Worm (Caenorhabditis elegans) whole organism, L4 larva: Measurements from ENCODE around the gene ttr-43.

ENCODE experiments used
- F37D6.2 ChIP-seq: sonication (generic microtip); optimal IDR thresholded peaks from 2 replicates; lab custom pipeline; 2016; ENCODE audit warnings: mild to moderate bottlenecking, missing genetic modification characterization, missing compliant biosample characterization
- ZK546.5 ChIP-seq, 2 experiments: sonication (generic microtip); optimal IDR thresholded peaks; 2 replicates each; lab custom pipeline; 2017; ENCODE audit warnings: missing biosample characterization in 2 of 2, missing genetic modification characterization in 2 of 2
- aha-1 ChIP-seq: fragments of 150-350 bp; peaks from one replicate; lab custom pipeline; 2014; ENCODE audit warnings: missing biosample characterization, missing genetic modification characterization
- aly-2 ChIP-seq: sonication (generic microtip); optimal IDR thresholded peaks from 2 replicates; lab custom pipeline; 2018; ENCODE audit warnings: missing biosample characterization, missing genetic modification characterization
- arid-1 ChIP-seq: fragments of 200-800 bp; sonication (Bioruptor generic); conservative IDR thresholded peaks from 2 replicates; pipeline ENCODE4 v1.3.6; 2022; ENCODE audit warnings: missing genetic modification reagents, missing genetic modification characterization, missing compliant biosample characterization
- attf-4 ChIP-seq: sonication (generic microtip); optimal IDR thresholded peaks from 3 replicates; lab custom pipeline; 2017; ENCODE audit warnings: missing biosample characterization, missing genetic modification characterization
- ceh-32 ChIP-seq: sonication (generic microtip); optimal IDR thresholded peaks from 2 replicates; lab custom pipeline; 2016; ENCODE audit warnings: mild to moderate bottlenecking, missing genetic modification characterization, missing compliant biosample characterization; ENCODE audit not compliant: poor library complexity
- ces-1 ChIP-seq: fragments of 150-350 bp; sonication (generic microtip); optimal IDR thresholded peaks from 4 replicates; lab custom pipeline; 2014; ENCODE audit warnings: missing biosample characterization, missing genetic modification reagents, missing genetic modification characterization
- ctbp-1 ChIP-seq: fragments of 200-800 bp; sonication (Bioruptor generic); IDR thresholded peaks from 2 replicates; pipeline ENCODE4 v1.3.6; 2022; ENCODE audit warnings: missing genetic modification reagents, missing genetic modification characterization, missing compliant biosample characterization
- daf-12 ChIP-seq: fragments of 150-350 bp; optimal IDR thresholded peaks from 2 replicates; lab custom pipeline; 2014; ENCODE audit warnings: missing biosample characterization, missing genetic modification reagents, missing genetic modification characterization
- daf-16 ChIP-seq, 3 experiments: sonication (generic microtip); optimal IDR thresholded peaks; 2 replicates each; lab custom pipeline; 2016 to 2017; ENCODE audit warnings: missing genetic modification characterization in 3 of 3, missing genetic modification reagents in 3 of 3, mild to moderate bottlenecking in 2 of 3, missing compliant biosample characterization in 2 of 3, missing biosample characterization in 1 of 3, moderate library complexity in 1 of 3
- dmd-6 ChIP-seq: fragments of 200-800 bp; sonication (Bioruptor generic); IDR thresholded peaks from 2 replicates; pipeline ENCODE4 v1.3.6; 2022; ENCODE audit warnings: missing genetic modification reagents, missing genetic modification characterization, missing compliant biosample characterization
- dve-1 ChIP-seq: sonication (generic microtip); optimal IDR thresholded peaks from 2 replicates; lab custom pipeline; 2017; ENCODE audit warnings: antibody characterized with exemption, mild to moderate bottlenecking, missing genetic modification characterization, missing compliant biosample characterization; ENCODE audit not compliant: insufficient read depth
- hlh-11 ChIP-seq: fragments of 200-800 bp; sonication (Bioruptor generic); optimal IDR thresholded peaks from 2 replicates; lab custom pipeline; 2018; ENCODE audit warnings: mild to moderate bottlenecking, missing genetic modification characterization, missing compliant biosample characterization
- hlh-30 ChIP-seq: sonication (generic microtip); optimal IDR thresholded peaks from 2 replicates; lab custom pipeline; 2017; ENCODE audit warnings: antibody characterized with exemption, mild to moderate bottlenecking, missing genetic modification characterization, missing compliant biosample characterization; ENCODE audit not compliant: insufficient read depth
- lim-7 ChIP-seq: fragments of 200-800 bp; sonication (Bioruptor generic); IDR thresholded peaks from 2 replicates; pipeline ENCODE4 v1.3.6; 2022; ENCODE audit warnings: missing genetic modification characterization, missing compliant biosample characterization
- mdl-1 ChIP-seq, 2 experiments: fragments of 150-350 bp in 1 of 2; sonication (generic microtip) in 1 of 2; optimal IDR thresholded peaks; 2 replicates each; lab custom pipeline; 2014 to 2017; ENCODE audit warnings: missing biosample characterization in 2 of 2, missing genetic modification characterization in 2 of 2
- mdt-29 ChIP-seq: fragments of 200-800 bp; sonication (Bioruptor generic); IDR thresholded peaks from 2 replicates; pipeline ENCODE4 v1.3.6; 2022; ENCODE audit warnings: missing genetic modification reagents, missing genetic modification characterization, missing compliant biosample characterization
- mes-2 ChIP-seq: sonication (generic microtip); optimal IDR thresholded peaks from 2 replicates; lab custom pipeline; 2016; ENCODE audit warnings: missing genotype, mild to moderate bottlenecking, missing genetic modification characterization, missing compliant biosample characterization; ENCODE audit not compliant: poor library complexity, severe bottlenecking
- mxl-2 ChIP-seq: fragments of 200-800 bp; sonication (Bioruptor generic); conservative IDR thresholded peaks from 2 replicates; pipeline ENCODE4 v1.3.6; 2022; ENCODE audit warnings: missing genetic modification reagents, missing genetic modification characterization, missing compliant biosample characterization
- mxl-3 ChIP-seq: fragments of 200-800 bp; sonication (Bioruptor generic); optimal IDR thresholded peaks from 2 replicates; lab custom pipeline; 2018; ENCODE audit warnings: mild to moderate bottlenecking, missing genetic modification characterization, missing compliant biosample characterization
- nhr-102 ChIP-seq: sonication (generic microtip); optimal IDR thresholded peaks from 2 replicates; lab custom pipeline; 2016; ENCODE audit warnings: mild to moderate bottlenecking, missing genetic modification characterization, moderate library complexity, missing compliant biosample characterization
- nhr-11 ChIP-seq: fragments of 150-350 bp; optimal IDR thresholded peaks from 2 replicates; lab custom pipeline; 2014; ENCODE audit warnings: missing biosample characterization, missing genetic modification characterization
- nhr-237 ChIP-seq: sonication (generic microtip); optimal IDR thresholded peaks from 2 replicates; lab custom pipeline; 2017; ENCODE audit warnings: missing biosample characterization, missing genetic modification characterization
- nhr-28 ChIP-seq: fragments of 150-350 bp; optimal IDR thresholded peaks from 2 replicates; lab custom pipeline; 2014; ENCODE audit warnings: missing biosample characterization, missing genetic modification characterization
- nhr-41 ChIP-seq: fragments of 200-800 bp; sonication (Bioruptor generic); IDR thresholded peaks from 2 replicates; pipeline ENCODE4 v1.3.6; 2022; ENCODE audit warnings: missing genetic modification reagents, missing genetic modification characterization, missing compliant biosample characterization
- nhr-42 ChIP-seq: fragments of 200-800 bp; sonication (Bioruptor generic); IDR thresholded peaks from 2 replicates; pipeline ENCODE4 v1.3.6; 2022; ENCODE audit warnings: missing genetic modification characterization, missing compliant biosample characterization
- nhr-6 ChIP-seq: fragments of 150-350 bp; optimal IDR thresholded peaks from 2 replicates; lab custom pipeline; 2014; ENCODE audit warnings: missing biosample characterization, missing genetic modification characterization
- nhr-77 ChIP-seq: fragments of 150-350 bp; optimal IDR thresholded peaks from 2 replicates; lab custom pipeline; 2014; ENCODE audit warnings: missing biosample characterization, missing genetic modification characterization
- php-3 ChIP-seq: fragments of 200-800 bp; sonication (Bioruptor generic); IDR thresholded peaks from 2 replicates; pipeline ENCODE4 v1.3.6; 2022; ENCODE audit warnings: missing genetic modification reagents, missing genetic modification characterization, missing compliant biosample characterization
- pqm-1 ChIP-seq: sonication (generic microtip); optimal IDR thresholded peaks from 2 replicates; lab custom pipeline; 2017; ENCODE audit warnings: missing biosample characterization, missing genetic modification characterization
- skn-1 ChIP-seq: fragments of 150-350 bp; optimal IDR thresholded peaks from 2 replicates; lab custom pipeline; 2014; ENCODE audit warnings: missing biosample characterization, missing genetic modification characterization
- snpc-4 ChIP-seq: fragments of 150-350 bp; optimal IDR thresholded peaks from 2 replicates; lab custom pipeline; 2014; ENCODE audit warnings: missing biosample characterization, missing genetic modification characterization
- spr-1 ChIP-seq: sonication (generic microtip); optimal IDR thresholded peaks from 2 replicates; lab custom pipeline; 2016; ENCODE audit warnings: mild to moderate bottlenecking, missing genetic modification characterization, missing compliant biosample characterization
- tra-1 ChIP-seq: fragments of 200-800 bp; sonication (Bioruptor generic); IDR thresholded peaks from 2 replicates; pipeline ENCODE4 v1.3.6; 2022; ENCODE audit warnings: missing genetic modification reagents, missing genetic modification characterization, missing compliant biosample characterization
- unc-130 ChIP-seq: sonication (generic microtip); optimal IDR thresholded peaks from 2 replicates; lab custom pipeline; 2016; ENCODE audit warnings: missing genetic modification reagents, missing genetic modification characterization, missing compliant biosample characterization
- unc-62 ChIP-seq, 3 experiments: fragments of 150-350 bp in 1 of 3; sonication (generic microtip); optimal IDR thresholded peaks in 2 of 3; peaks in 1 of 3; 1 replicate in 1 of 3; 2 replicates in 2 of 3; lab custom pipeline; 2014 to 2017; ENCODE audit warnings: missing biosample characterization in 3 of 3, missing genetic modification characterization in 3 of 3, missing genetic modification reagents in 3 of 3, missing genotype in 1 of 3
- ztf-7 ChIP-seq: fragments of 150-350 bp; optimal IDR thresholded peaks from 2 replicates; lab custom pipeline; 2014; ENCODE audit warnings: missing biosample characterization, missing genetic modification characterization

Gene ttr-43

DNA sequence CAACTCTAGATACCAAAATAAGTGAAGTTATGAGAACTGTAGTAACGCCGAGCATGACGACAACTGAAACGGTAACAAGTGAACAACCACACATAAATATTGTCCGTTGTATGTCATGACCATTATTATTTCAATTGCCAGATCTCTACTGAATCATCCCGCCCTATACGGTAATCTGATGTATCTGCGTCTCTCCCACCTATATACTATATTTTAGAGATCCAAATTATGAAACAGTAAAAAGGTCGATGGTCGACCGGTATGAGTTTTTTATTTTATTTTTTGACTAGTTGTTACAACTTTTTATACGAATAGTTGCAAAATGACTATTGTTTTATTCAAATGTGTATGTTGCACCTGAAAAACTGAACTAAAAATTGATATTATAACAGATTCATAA is at the start of gene ttr-43:
TSS of gene ttr-43 (minus strand) at position 101 of the 400 bp plus-strand sequence.
- no peak for TF ChIP-seq ctbp-1 (GFP tag; lab: Robert Waterston, UW)
- TF ChIP-seq unc-130, result no peak
- TF ChIP-seq nhr-77 (tag; lab: Kevin White, UChicago), result no peak
- no peak for TF ChIP-seq aha-1
- no peak for TF ChIP-seq hlh-30 (tag; lab: Kevin White, UChicago)
- TF ChIP-seq mes-2 (tag; lab: Kevin White, UChicago), result no peak
- TF ChIP-seq skn-1 (tag; lab: Kevin White, UChicago), result no peak
- no peak for TF ChIP-seq F37D6.2 (tag; lab: Kevin White, UChicago)
- TF ChIP-seq lim-7 (GFP tag; lab: Robert Waterston, UW), result no peak
- TF ChIP-seq ceh-32, result no peak
- no peak for TF ChIP-seq arid-1 (GFP tag; lab: Robert Waterston, UW)
- no peak for TF ChIP-seq spr-1 (tag; lab: Kevin White, UChicago)
- TF ChIP-seq nhr-237 (tag; lab: Kevin White, UChicago), result no peak
- TF ChIP-seq ZK546.5 (tag; optimal IDR thresholded peaks at IDR 0.05; lab: Kevin White, UChicago), result no peak
- TF ChIP-seq nhr-11 (tag; lab: Kevin White, UChicago), result no peak
- TF ChIP-seq, all 104 proteins: peak for 0

DNA sequence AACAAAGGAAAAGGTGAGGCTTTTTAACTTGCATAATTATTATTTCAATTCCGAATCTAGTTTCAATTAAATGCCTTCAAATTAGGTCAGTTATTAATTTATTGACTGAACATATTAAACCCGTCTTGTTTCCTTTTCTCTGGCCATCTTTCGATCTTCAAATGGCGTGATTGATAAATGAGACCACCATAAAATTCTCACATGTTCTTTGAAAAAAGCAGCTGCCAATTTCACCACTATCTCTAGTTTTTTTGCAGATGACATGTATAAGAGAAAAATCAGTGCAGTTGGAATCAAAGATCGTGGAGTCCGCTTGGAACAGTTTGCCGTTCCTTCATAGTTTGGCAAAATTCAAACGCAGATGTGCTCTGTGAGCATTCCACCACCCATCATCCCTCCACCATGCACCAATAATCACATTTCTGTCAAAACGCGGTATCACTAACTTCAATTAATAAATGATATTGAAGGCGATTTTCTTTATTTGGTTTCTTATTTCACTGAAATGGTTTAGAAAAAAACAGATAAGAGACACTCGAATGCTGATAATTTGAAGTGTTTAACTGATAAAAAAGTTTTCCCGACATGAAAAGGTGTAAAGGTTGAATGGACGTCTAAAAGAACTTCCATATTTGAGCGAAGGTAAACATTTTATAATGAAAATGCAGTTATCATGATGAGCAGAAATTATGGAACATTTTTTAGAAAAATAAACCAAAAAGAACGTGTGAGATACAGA is 47.4 kb upstream of the ttr-43 start:
- TF ChIP-seq nhr-6 (peak; percentile 71), pqm-1 (peak; percentile 83), aha-1 (peak; percentile 65), dve-1 (tag; lab: Kevin White, UChicago) (peak; percentile 35), skn-1 (tag; lab: Kevin White, UChicago) (no peak), hlh-30 (tag; lab: Kevin White, UChicago) (peak; percentile 70), aly-2 (no peak), nhr-41 (GFP tag; lab: Robert Waterston, UW) (no peak), mdt-29 (GFP tag; lab: Robert Waterston, UW) (no peak), unc-62 (GFP tag; optimal IDR thresholded peaks at IDR 0.05 in 1 of 2; lab: Kevin White, UChicago) (peak in 1 of 2 experiments; percentile 7), unc-62 (tag; optimal IDR thresholded peaks at IDR 0.05; lab: Kevin White, UChicago) (no peak), lim-7 (GFP tag; lab: Robert Waterston, UW) (no peak), php-3 (peak; percentile 56; the same call in 1 of the 2 replicates), daf-16 (GFP tag; optimal IDR thresholded peaks at IDR 0.05; lab: Kevin White, UChicago) (peak in 1 of 2 experiments; percentile 61), daf-16 (tag; optimal IDR thresholded peaks at IDR 0.05; lab: Kevin White, UChicago) (peak; percentile 91), hlh-11 (tag; lab: Kevin White, UChicago) (peak; percentile 74), ztf-7 (tag; lab: Kevin White, UChicago) (no peak), mxl-2 (GFP tag; lab: Robert Waterston, UW) (0 out of 2 replicates have a peak, but pooled peaks have one; percentile 38), daf-12 (no peak), tra-1 (GFP tag; lab: Robert Waterston, UW) (0 out of 2 replicates have a peak, but pooled peaks have one; percentile 50), mxl-3 (GFP tag; lab: Kevin White, UChicago) (peak; percentile 32), nhr-28 (peak; percentile 30), ZK546.5 (tag; optimal IDR thresholded peaks at IDR 0.05; lab: Kevin White, UChicago) (no peak), dmd-6 (GFP tag; lab: Robert Waterston, UW) (peak; percentile 50), attf-4 (tag; lab: Kevin White, UChicago) (no peak), ces-1 (GFP tag; lab: Kevin White, UChicago) (no peak), unc-130 (no peak), nhr-102 (tag; lab: Kevin White, UChicago) (no peak), snpc-4 (no peak), nhr-42 (GFP tag; lab: Robert Waterston, UW) (no peak), mdl-1 (tag; optimal IDR thresholded peaks at IDR 0.05; lab: Kevin White, UChicago) (peak in 1 of 2 experiments; percentile 65)
- TF ChIP-seq, all 104 proteins: peak for 15
